Fruit fly (Drosophila melanogaster) Kc167 (cell line): ENCODE measurements around the gene Invadolysin.

Experiments used
- h ChIP-seq: fragments of >200 bp; optimal IDR thresholded peaks from 3 replicates; lab custom pipeline; 2018; ENCODE audit warnings: missing external identifiers
- psq ChIP-seq: fragments of >200 bp; optimal IDR thresholded peaks from 2 replicates; lab custom pipeline; 2017; ENCODE audit warnings: missing external identifiers

- TF ChIP-seq h (lab: Kevin White, UChicago): no peak
- TF ChIP-seq psq (lab: Kevin White, UChicago): no peak
These were observed 21.9 kb downstream of the Invadolysin start for dm6 chr3R:10166334-10166733.
